Worm (Caenorhabditis elegans) whole organism, late embryonic: ENCODE measurements around the gene nhr-132.

Source experiments
- F13H6.1 ChIP-seq: sonication (generic microtip); optimal IDR thresholded peaks from 2 replicates; lab custom pipeline; 2016; ENCODE audit warnings: missing genetic modification characterization, missing compliant biosample characterization
- K02D7.2 ChIP-seq: sonication (generic microtip); optimal IDR thresholded peaks from 2 replicates; lab custom pipeline; 2017; ENCODE audit warnings: mild to moderate bottlenecking, missing genetic modification characterization, missing compliant biosample characterization
- Y22D7AL.16 ChIP-seq: sonication (generic microtip); optimal IDR thresholded peaks from 2 replicates; lab custom pipeline; 2016; ENCODE audit warnings: missing genetic modification characterization, missing compliant biosample characterization
- ahr-1 ChIP-seq: sonication (generic microtip); optimal IDR thresholded peaks from 2 replicates; lab custom pipeline; 2016; ENCODE audit warnings: missing genetic modification characterization, missing compliant biosample characterization
- ceh-14 ChIP-seq: sonication (generic microtip); optimal IDR thresholded peaks from 2 replicates; lab custom pipeline; 2016; ENCODE audit warnings: missing genotype, missing genetic modification characterization, missing compliant biosample characterization
- ceh-19 ChIP-seq: fragments of 200-800 bp; sonication (Bioruptor generic); optimal IDR thresholded peaks from 2 replicates; lab custom pipeline; 2018; ENCODE audit warnings: mild to moderate bottlenecking, missing genetic modification characterization, missing compliant biosample characterization
- ceh-2 ChIP-seq: sonication (generic microtip); optimal IDR thresholded peaks from 2 replicates; lab custom pipeline; 2016; ENCODE audit warnings: missing genotype, missing genetic modification characterization, missing compliant biosample characterization
- ceh-30 ChIP-seq: fragments of 150-350 bp; optimal IDR thresholded peaks from 2 replicates; lab custom pipeline; 2014; ENCODE audit warnings: missing biosample characterization, missing genetic modification characterization
- ceh-31 ChIP-seq: sonication (generic microtip); optimal IDR thresholded peaks from 2 replicates; lab custom pipeline; 2016; ENCODE audit warnings: missing genetic modification characterization, missing compliant biosample characterization
- ceh-45 ChIP-seq: fragments of 200-800 bp; sonication (Bioruptor generic); IDR thresholded peaks from 2 replicates; pipeline ENCODE4 v1.3.6; 2022; ENCODE audit warnings: missing genetic modification reagents, missing genetic modification characterization, missing compliant biosample characterization
- ceh-6 ChIP-seq: fragments of 200-800 bp; sonication (Bioruptor generic); optimal IDR thresholded peaks from 2 replicates; lab custom pipeline; 2018; ENCODE audit warnings: mild to moderate bottlenecking, missing genetic modification characterization, missing compliant biosample characterization
- ceh-9 ChIP-seq: sonication (generic microtip); optimal IDR thresholded peaks from 2 replicates; lab custom pipeline; 2016; ENCODE audit warnings: mild to moderate bottlenecking, missing genetic modification characterization, inconsistent platforms, missing compliant biosample characterization
- eyg-1 ChIP-seq: sonication (generic microtip); optimal IDR thresholded peaks from 2 replicates; lab custom pipeline; 2016; ENCODE audit warnings: missing genotype, missing genetic modification characterization, missing compliant biosample characterization
- fkh-10 ChIP-seq: fragments of 150-350 bp; optimal IDR thresholded peaks from 2 replicates; lab custom pipeline; 2014; ENCODE audit warnings: missing biosample characterization, missing genetic modification reagents, missing genetic modification characterization
- fkh-6 ChIP-seq: sonication (generic microtip); optimal IDR thresholded peaks from 2 replicates; lab custom pipeline; 2016; ENCODE audit warnings: missing genetic modification characterization, missing compliant biosample characterization
- lim-6 ChIP-seq: sonication (generic microtip); optimal IDR thresholded peaks from 2 replicates; lab custom pipeline; 2016; ENCODE audit warnings: missing genetic modification characterization, missing compliant biosample characterization
- lin-11 ChIP-seq: fragments of 200-800 bp; sonication (Bioruptor generic); optimal IDR thresholded peaks from 2 replicates; lab custom pipeline; 2018; ENCODE audit warnings: mild to moderate bottlenecking, missing genetic modification characterization, missing compliant biosample characterization
- mec-3 ChIP-seq: sonication (generic microtip); optimal IDR thresholded peaks from 2 replicates; lab custom pipeline; 2016; ENCODE audit warnings: borderline replicate concordance, missing genetic modification characterization, missing compliant biosample characterization
- nfya-1 ChIP-seq: sonication (generic microtip); optimal IDR thresholded peaks from 2 replicates; lab custom pipeline; 2017; ENCODE audit warnings: missing genetic modification characterization, mild to moderate bottlenecking, missing compliant biosample characterization, antibody characterized with exemption, moderate library complexity
- npax-4 ChIP-seq: sonication (generic microtip); optimal IDR thresholded peaks from 2 replicates; lab custom pipeline; 2016; ENCODE audit warnings: missing genetic modification characterization, missing compliant biosample characterization
- pat-9 ChIP-seq: fragments of 200-800 bp; sonication (Bioruptor generic); optimal IDR thresholded peaks from 2 replicates; lab custom pipeline; 2018; ENCODE audit warnings: mild to moderate bottlenecking, missing genetic modification characterization, moderate library complexity, missing compliant biosample characterization
- pax-1 ChIP-seq: fragments of 150-350 bp; optimal IDR thresholded peaks from 2 replicates; lab custom pipeline; 2014; ENCODE audit warnings: missing biosample characterization, missing genetic modification characterization
- pha-2 ChIP-seq: sonication (generic microtip); optimal IDR thresholded peaks from 2 replicates; lab custom pipeline; 2017; ENCODE audit warnings: mild to moderate bottlenecking, missing genetic modification characterization, missing compliant biosample characterization
- pha-4 ChIP-seq: fragments of 150-350 bp; optimal IDR thresholded peaks from 2 replicates; lab custom pipeline; 2018; ENCODE audit warnings: missing biosample characterization, missing genetic modification reagents, missing genetic modification characterization
- pqm-1 ChIP-seq: sonication (generic microtip); optimal IDR thresholded peaks from 2 replicates; lab custom pipeline; 2016; ENCODE audit warnings: missing genetic modification characterization, missing compliant biosample characterization
- rnt-1 ChIP-seq: sonication (generic microtip); optimal IDR thresholded peaks from 2 replicates; lab custom pipeline; 2016; ENCODE audit warnings: missing genetic modification characterization, missing compliant biosample characterization
- sox-2 ChIP-seq: fragments of 200-800 bp; sonication (Bioruptor generic); IDR thresholded peaks from 2 replicates; pipeline ENCODE4 v1.3.6; 2022; ENCODE audit warnings: missing genetic modification reagents, missing genetic modification characterization, missing compliant biosample characterization
- syd-9 ChIP-seq: sonication (generic microtip); optimal IDR thresholded peaks from 2 replicates; lab custom pipeline; 2016; ENCODE audit warnings: mild to moderate bottlenecking, missing genetic modification characterization, moderate library complexity, missing compliant biosample characterization
- tbx-7 ChIP-seq: sonication (generic microtip); optimal IDR thresholded peaks from 2 replicates; lab custom pipeline; 2016; ENCODE audit warnings: missing genotype, missing genetic modification characterization, missing compliant biosample characterization
- unc-3 ChIP-seq, 2 experiments: fragments of 200-800 bp in 1 of 2; sonication (Bioruptor generic) in 1 of 2; sonication (generic microtip) in 1 of 2; conservative IDR thresholded peaks in 1 of 2; optimal IDR thresholded peaks in 1 of 2; 2 replicates each; pipeline versions ENCODE4 v1.3.6 to Lab custom; 2016 to 2022; ENCODE audit warnings: missing compliant biosample characterization in 2 of 2, missing genetic modification characterization in 2 of 2, missing genetic modification reagents in 1 of 2

The nhr-132 gene

DNA sequence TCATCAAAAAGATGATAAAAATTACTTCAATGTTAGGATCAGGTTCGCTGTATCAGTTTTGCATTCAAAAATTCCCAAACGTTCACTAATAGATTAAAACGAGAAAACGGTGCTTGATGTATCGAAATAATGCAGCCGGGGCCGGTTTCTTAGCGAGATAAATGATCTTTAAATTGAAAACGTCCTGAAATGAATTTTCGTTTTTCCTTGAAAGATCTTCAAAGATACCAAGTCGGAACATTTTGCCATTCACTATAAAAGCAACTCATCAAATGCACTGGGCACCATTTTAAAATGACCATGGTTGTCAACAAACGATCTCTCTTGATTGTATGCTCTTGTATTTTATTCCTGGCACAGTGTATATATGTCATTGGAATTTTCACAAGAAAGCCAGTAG is 41.8 kb downstream of the nhr-132 start, which contains the start of gene K06H6.5:
TSS of gene K06H6.5 (plus strand) at position 301 of the 400 bp plus-strand sequence.
- TF ChIP-seq ceh-14 (tag; lab: Kevin White, UChicago) (no peak), K02D7.2 (no peak), ceh-6 (GFP tag; lab: Kevin White, UChicago) (no peak), ceh-19 (GFP tag; lab: Kevin White, UChicago) (no peak), pax-1 (tag; lab: Kevin White, UChicago) (no peak), Y22D7AL.16 (no peak)

DNA sequence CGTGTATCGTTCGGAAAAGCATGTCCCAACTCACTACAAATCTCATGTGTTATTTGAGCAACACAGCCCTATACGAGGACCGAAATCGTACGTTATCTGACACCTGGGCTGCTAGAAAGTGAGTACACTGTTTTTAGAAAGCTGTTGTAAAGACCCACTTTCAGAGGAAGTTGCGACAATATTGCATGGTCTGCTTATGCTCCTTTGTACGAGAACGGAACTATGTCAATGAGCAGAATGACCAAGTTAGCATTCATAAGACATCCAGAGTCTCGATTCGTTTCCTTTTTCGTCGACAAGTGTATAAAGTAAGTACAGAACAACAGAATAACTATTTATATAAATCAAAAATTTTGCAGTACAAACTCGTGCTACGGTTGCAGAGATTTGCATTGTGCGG is 42.7 kb downstream of the nhr-132 start:
- TF ChIP-seq ceh-9 (tag; lab: Kevin White, UChicago) (no peak), ceh-30 (no peak), lin-11 (tag; lab: Kevin White, UChicago) (no peak), nfya-1 (no peak), fkh-6 (tag; lab: Kevin White, UChicago) (no peak), lim-6 (tag; lab: Kevin White, UChicago) (no peak), F13H6.1 (tag; lab: Kevin White, UChicago) (no peak), ceh-45 (GFP tag; lab: Robert Waterston, UW) (no peak), K02D7.2 (no peak)

DNA sequence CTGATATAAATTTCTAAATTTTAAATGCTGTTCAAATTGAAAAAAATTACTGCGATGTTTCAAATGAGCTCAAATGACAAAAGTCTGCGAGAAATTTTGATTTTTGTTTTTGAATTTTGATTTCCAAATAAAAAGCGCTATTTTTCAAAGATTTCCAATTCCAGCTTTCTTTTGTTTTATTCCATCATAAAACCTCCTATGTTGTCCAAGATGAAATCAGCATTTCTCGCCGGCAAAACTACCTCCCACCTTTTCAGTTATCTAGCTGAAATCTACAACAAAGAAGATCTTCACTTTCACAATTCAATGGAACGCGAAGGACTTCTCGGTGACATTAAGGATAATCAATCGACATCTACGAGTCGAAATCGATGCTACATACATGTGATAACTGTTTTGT is 44.7 kb downstream of the nhr-132 start, which contains the start of gene K06H6.4:
TSS of gene K06H6.4 (plus strand) at position 301 of the 400 bp plus-strand sequence.
- no peak for TF ChIP-seq unc-3 (GFP tag; conservative IDR thresholded peaks at IDR 0.05; lab: Robert Waterston, UW)
- TF ChIP-seq unc-3 (tag; optimal IDR thresholded peaks at IDR 0.05; lab: Kevin White, UChicago): no peak
- TF ChIP-seq ahr-1 (tag; lab: Kevin White, UChicago): no peak
- no peak for TF ChIP-seq pqm-1 (tag; lab: Kevin White, UChicago)
- TF ChIP-seq tbx-7 (tag; lab: Kevin White, UChicago): no peak
- no peak for TF ChIP-seq ceh-31 (tag; lab: Kevin White, UChicago)
- TF ChIP-seq rnt-1 (tag; lab: Kevin White, UChicago): no peak
- TF ChIP-seq fkh-10 (GFP tag; lab: Kevin White, UChicago): no peak
- no peak for TF ChIP-seq syd-9

DNA sequence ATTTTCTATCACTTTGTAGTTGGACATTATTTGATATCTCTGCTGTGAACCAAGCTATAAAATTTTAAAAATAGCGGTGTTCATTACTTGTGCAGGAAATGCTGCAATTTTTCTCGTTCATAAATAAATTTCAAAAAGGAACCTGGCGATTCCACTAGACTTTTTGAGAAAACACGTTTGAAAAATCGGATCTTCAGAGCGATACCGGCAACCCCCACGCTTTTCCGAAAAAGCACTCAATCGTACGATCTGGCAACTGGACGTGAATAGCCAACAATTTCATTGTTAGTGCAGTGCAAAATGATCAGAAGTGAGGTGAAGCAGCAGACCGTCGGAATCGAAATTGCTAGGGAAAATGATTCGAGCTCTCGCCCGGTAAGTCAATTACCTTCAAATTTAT is 47.4 kb downstream of the nhr-132 start, which contains the start of gene nstp-7:
TSS of gene nstp-7 (plus strand) at position 301 of the 400 bp plus-strand sequence.
- TF ChIP-seq npax-4 (tag; lab: Kevin White, UChicago) (no peak), ahr-1 (tag; lab: Kevin White, UChicago) (no peak), pha-4 (tag; lab: Kevin White, UChicago) (no peak), fkh-6 (tag; lab: Kevin White, UChicago) (no peak), eyg-1 (tag; lab: Kevin White, UChicago) (no peak), pha-2 (tag; lab: Kevin White, UChicago) (no peak), ceh-30 (no peak), mec-3 (tag; lab: Kevin White, UChicago) (no peak), ceh-2 (no peak), sox-2 (no peak), Y22D7AL.16 (no peak)

DNA sequence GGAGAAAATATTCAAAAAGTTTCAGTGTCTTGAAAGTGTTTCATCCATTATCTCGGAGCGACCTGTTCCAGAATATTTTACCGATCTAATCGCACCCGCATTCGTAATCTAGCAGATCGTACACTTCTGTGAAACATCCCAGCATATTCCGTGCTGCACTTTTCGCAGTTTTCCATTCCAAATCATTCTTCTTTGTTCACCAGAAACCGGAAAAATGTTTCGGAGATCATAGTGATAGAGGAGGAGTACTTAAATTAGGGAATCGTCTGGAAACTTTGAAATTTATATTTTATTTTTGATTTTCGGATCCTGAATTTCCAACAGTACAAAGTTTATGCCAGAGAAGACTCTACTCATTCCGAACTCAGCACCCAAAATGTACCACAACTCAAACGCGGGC is 51.2 kb downstream of the nhr-132 start, which contains the start of gene K06H6.2:
TSS of gene K06H6.2 (plus strand) at position 301 of the 400 bp plus-strand sequence.
- no peak for TF ChIP-seq ceh-9 (tag; lab: Kevin White, UChicago)
- no peak for TF ChIP-seq pat-9 (tag; lab: Kevin White, UChicago)
